Worm (Caenorhabditis elegans): ENCODE results near the gene F19H8.2.

Gene F19H8.2

ce11 chrII:14569322-14569721, 36.3 kb downstream of the F19H8.2 start (continued):
- peak; percentile 20 for TF ChIP-seq isw-1 (GFP tag; IDR thresholded peaks at IDR 0.05)
- TF ChIP-seq nhr-19 (GFP tag; conservative IDR thresholded peaks at IDR 0.05), result no peak
- TF ChIP-seq nhr-85 (tag), result peak; percentile 48
- TF ChIP-seq nhr-237 (tag; optimal IDR thresholded peaks at IDR 0.05), result no peak
- TF ChIP-seq C04F5.9 (tag; optimal IDR thresholded peaks at IDR 0.05), result no peak
- no peak for TF ChIP-seq ztf-11 (tag; optimal IDR thresholded peaks at IDR 0.05)
- TF ChIP-seq ceh-88 (GFP tag; IDR thresholded peaks at IDR 0.05), result no peak
- no peak for TF ChIP-seq ces-1 (GFP tag; optimal IDR thresholded peaks at IDR 0.05)
- TF ChIP-seq unc-86 (tag; optimal IDR thresholded peaks at IDR 0.05), result peak; percentile 11
- no peak for TF ChIP-seq hlh-17 (GFP tag; optimal IDR thresholded peaks at IDR 0.05; ENCODE audit: borderline replicate concordance)
- peak; percentile 50 for TF ChIP-seq tbx-2 (tag; optimal IDR thresholded peaks at IDR 0.05)
- no peak for TF ChIP-seq ceh-82 (tag; optimal IDR thresholded peaks at IDR 0.05)
- peak; percentile 41 for TF ChIP-seq egl-13 (tag; optimal IDR thresholded peaks at IDR 0.05)
- TF ChIP-seq swsn-7 (tag; optimal IDR thresholded peaks at IDR 0.05), result peak; percentile 22
- no peak for TF ChIP-seq sox-4 (tag; optimal IDR thresholded peaks at IDR 0.05)
- TF ChIP-seq pag-3 (tag; optimal IDR thresholded peaks at IDR 0.05; ENCODE audit: borderline replicate concordance, insufficient read depth), result no peak
- no peak for TF ChIP-seq efl-3 (GFP tag; optimal IDR thresholded peaks at IDR 0.05)
- no peak for TF ChIP-seq fkh-4 (tag; optimal IDR thresholded peaks at IDR 0.05; ENCODE audit: borderline replicate concordance)
- TF ChIP-seq C34B4.2 (tag; optimal IDR thresholded peaks at IDR 0.05), result no peak
- peak; percentile 68 for TF ChIP-seq fkh-10 (GFP tag; optimal IDR thresholded peaks at IDR 0.05)
- TF ChIP-seq fkh-8 (tag; optimal IDR thresholded peaks at IDR 0.05), result no peak
- TF ChIP-seq nhr-71 (tag; optimal IDR thresholded peaks at IDR 0.05), result peak; percentile 48
- no peak for TF ChIP-seq elt-3 (tag; optimal IDR thresholded peaks at IDR 0.05)
- TF ChIP-seq dpl-1 (GFP tag; optimal IDR thresholded peaks at IDR 0.05), result no peak
- peak; percentile 40 for TF ChIP-seq blmp-1 (tag; optimal IDR thresholded peaks at IDR 0.05)
- TF ChIP-seq pax-3 (tag; optimal IDR thresholded peaks at IDR 0.05), result no peak
- TF ChIP-seq irx-1 (tag; optimal IDR thresholded peaks at IDR 0.05), result peak; percentile 53
- no peak for TF ChIP-seq jun-1 (tag; optimal IDR thresholded peaks at IDR 0.05)

ce11 chrII:14567811-14568210, 37.9 kb downstream of the F19H8.2 start:
- TF ChIP-seq blmp-1 (tag; optimal IDR thresholded peaks at IDR 0.05) (peak; percentile 66), nhr-76 (tag; optimal IDR thresholded peaks at IDR 0.05) (no peak)

ce11 chrII:14563766-14564370, 41.8 kb downstream of the F19H8.2 start:
- peak in 1 of 2 experiments; percentile 14 for TF ChIP-seq ztf-11 (tag; optimal IDR thresholded peaks at IDR 0.05)
- peak; percentile 57 for TF ChIP-seq F16B12.6 (tag; optimal IDR thresholded peaks at IDR 0.05)
- TF ChIP-seq rnt-1 (tag; optimal IDR thresholded peaks at IDR 0.05), result peak; percentile 26
- TF ChIP-seq nhr-85 (tag), result peak; percentile 44
- TF ChIP-seq isw-1 (GFP tag; IDR thresholded peaks at IDR 0.05), result peak; percentile 21; the same call in 1 of the 2 replicates
- peak; percentile 8 for TF ChIP-seq snu-23 (GFP tag; optimal IDR thresholded peaks at IDR 0.05)
- TF ChIP-seq nhr-71 (tag; optimal IDR thresholded peaks at IDR 0.05), result peak; percentile 43
- TF ChIP-seq C16A3.4 (tag; optimal IDR thresholded peaks at IDR 0.05), result peak; percentile 6
- peak; percentile 47 for TF ChIP-seq lir-3 (tag; optimal IDR thresholded peaks at IDR 0.05; ENCODE audit: poor library complexity)
- TF ChIP-seq nhr-47 (tag; optimal IDR thresholded peaks at IDR 0.05), result peak; percentile 34
- TF ChIP-seq nhr-90 (tag; optimal IDR thresholded peaks at IDR 0.05; ENCODE audit: poor library complexity), result peak; percentile 6
- peak in 1 of 3 experiments; percentile 38 for TF ChIP-seq dpl-1 (GFP tag; optimal IDR thresholded peaks at IDR 0.05)
- peak; percentile 31 to 45 for TF ChIP-seq efl-1 (optimal IDR thresholded peaks at IDR 0.05)
- TF ChIP-seq efl-1 (GFP tag; optimal IDR thresholded peaks at IDR 0.05 in 1 of 2), result peak in 1 of 2 experiments; percentile 91
- peak; percentile 21 for TF ChIP-seq lin-14 (GFP tag; optimal IDR thresholded peaks at IDR 0.05)
- peak; percentile 78 to 95 for TF ChIP-seq lsy-2 (tag; optimal IDR thresholded peaks at IDR 0.05)
- TF ChIP-seq lin-35 (GFP tag; optimal IDR thresholded peaks at IDR 0.05), result peak in 1 of 2 experiments; percentile 31

Data from whole organism, L1 larva.